Worm (Caenorhabditis elegans) whole organism, L4 larva: ENCODE results near the gene K03B4.6.
A peak's percentile ranks its signal among the peaks of the same experiment; 100 is the strongest.

Source experiments
- D1046.2 ChIP-seq: fragments of 200-800 bp; sonication (Bioruptor generic); IDR thresholded peaks from 2 replicates; pipeline ENCODE4 v1.3.6; 2022; ENCODE audit warnings: missing genetic modification characterization, missing compliant biosample characterization
- F37D6.2 ChIP-seq: sonication (generic microtip); optimal IDR thresholded peaks from 2 replicates; lab custom pipeline; 2016; ENCODE audit warnings: mild to moderate bottlenecking, missing genetic modification characterization, missing compliant biosample characterization
- T20F7.1 ChIP-seq: fragments of 200-800 bp; sonication (Bioruptor generic); optimal IDR thresholded peaks from 2 replicates; lab custom pipeline; 2018; ENCODE audit warnings: mild to moderate bottlenecking, missing genetic modification characterization, missing compliant biosample characterization
- Y105C5A.15 ChIP-seq: fragments of 200-800 bp; sonication (Bioruptor generic); IDR thresholded peaks from 2 replicates; pipeline ENCODE4 v1.3.6; 2022; ENCODE audit warnings: missing genetic modification characterization, missing compliant biosample characterization
- ZK337.2 ChIP-seq: fragments of 200-800 bp; sonication (Bioruptor generic); IDR thresholded peaks from 2 replicates; pipeline ENCODE4 v1.3.6; 2022; ENCODE audit warnings: missing genetic modification reagents, missing genetic modification characterization, missing compliant biosample characterization
- aha-1 ChIP-seq: fragments of 150-350 bp; peaks from one replicate; lab custom pipeline; 2014; ENCODE audit warnings: missing biosample characterization, missing genetic modification characterization
- aly-2 ChIP-seq: sonication (generic microtip); optimal IDR thresholded peaks from 2 replicates; lab custom pipeline; 2018; ENCODE audit warnings: missing biosample characterization, missing genetic modification characterization
- ceh-44 ChIP-seq: fragments of 200-800 bp; sonication (Bioruptor generic); IDR thresholded peaks from 2 replicates; pipeline ENCODE4 v1.3.6; 2022; ENCODE audit warnings: missing genetic modification reagents, missing genetic modification characterization, missing compliant biosample characterization
- ces-1 ChIP-seq: fragments of 150-350 bp; sonication (generic microtip); optimal IDR thresholded peaks from 4 replicates; lab custom pipeline; 2014; ENCODE audit warnings: missing biosample characterization, missing genetic modification reagents, missing genetic modification characterization
- ctbp-1 ChIP-seq: fragments of 200-800 bp; sonication (Bioruptor generic); IDR thresholded peaks from 2 replicates; pipeline ENCODE4 v1.3.6; 2022; ENCODE audit warnings: missing genetic modification reagents, missing genetic modification characterization, missing compliant biosample characterization
- daf-16 ChIP-seq, 3 experiments: sonication (generic microtip); optimal IDR thresholded peaks; 2 replicates each; lab custom pipeline; 2016 to 2017; ENCODE audit warnings: missing genetic modification characterization in 3 of 3, missing genetic modification reagents in 3 of 3, mild to moderate bottlenecking in 2 of 3, missing compliant biosample characterization in 2 of 3, missing biosample characterization in 1 of 3, moderate library complexity in 1 of 3
- daf-19 ChIP-seq: fragments of 200-800 bp; sonication (Bioruptor generic); conservative IDR thresholded peaks from 2 replicates; pipeline ENCODE4 v1.3.6; 2022; ENCODE audit warnings: missing genetic modification characterization, missing compliant biosample characterization
- daf-8 ChIP-seq: fragments of 200-800 bp; sonication (Bioruptor generic); IDR thresholded peaks from 2 replicates; pipeline ENCODE4 v1.3.6; 2022; ENCODE audit warnings: missing genetic modification characterization, missing compliant biosample characterization
- dmd-6 ChIP-seq: fragments of 200-800 bp; sonication (Bioruptor generic); IDR thresholded peaks from 2 replicates; pipeline ENCODE4 v1.3.6; 2022; ENCODE audit warnings: missing genetic modification reagents, missing genetic modification characterization, missing compliant biosample characterization
- dmd-8 ChIP-seq: fragments of 200-800 bp; sonication (Bioruptor generic); IDR thresholded peaks from 2 replicates; pipeline ENCODE4 v1.3.6; 2022; ENCODE audit warnings: missing genetic modification characterization, missing compliant biosample characterization
- dve-1 ChIP-seq: sonication (generic microtip); optimal IDR thresholded peaks from 2 replicates; lab custom pipeline; 2017; ENCODE audit warnings: antibody characterized with exemption, mild to moderate bottlenecking, missing genetic modification characterization, missing compliant biosample characterization; ENCODE audit not compliant: insufficient read depth
- egl-43 ChIP-seq: fragments of 200-800 bp; sonication (Bioruptor generic); IDR thresholded peaks from 2 replicates; pipeline ENCODE4 v1.3.6; 2022; ENCODE audit warnings: missing genetic modification reagents, missing genetic modification characterization, missing compliant biosample characterization
- hlh-11 ChIP-seq: fragments of 200-800 bp; sonication (Bioruptor generic); optimal IDR thresholded peaks from 2 replicates; lab custom pipeline; 2018; ENCODE audit warnings: mild to moderate bottlenecking, missing genetic modification characterization, missing compliant biosample characterization
- hlh-30 ChIP-seq: sonication (generic microtip); optimal IDR thresholded peaks from 2 replicates; lab custom pipeline; 2017; ENCODE audit warnings: antibody characterized with exemption, mild to moderate bottlenecking, missing genetic modification characterization, missing compliant biosample characterization; ENCODE audit not compliant: insufficient read depth
- lin-1 ChIP-seq: fragments of 200-800 bp; sonication (Bioruptor generic); IDR thresholded peaks from 2 replicates; pipeline ENCODE4 v1.3.6; 2022; ENCODE audit warnings: missing genetic modification reagents, missing genetic modification characterization, missing compliant biosample characterization
- lin-15B ChIP-seq: fragments of 150-350 bp; sonication (generic microtip); optimal IDR thresholded peaks from 3 replicates; lab custom pipeline; 2014; ENCODE audit warnings: missing biosample characterization, missing genetic modification characterization
- lin-38 ChIP-seq: fragments of 200-800 bp; sonication (Bioruptor generic); IDR thresholded peaks from 2 replicates; pipeline ENCODE4 v1.3.6; 2022; ENCODE audit warnings: missing genetic modification reagents, missing genetic modification characterization, missing compliant biosample characterization
- lir-3 ChIP-seq: sonication (generic microtip); optimal IDR thresholded peaks from 2 replicates; lab custom pipeline; 2016; ENCODE audit warnings: mild to moderate bottlenecking, missing genetic modification characterization, missing compliant biosample characterization
- lsy-2 ChIP-seq, 2 experiments: fragments of 150-350 bp in 1 of 2; sonication (generic microtip) in 1 of 2; optimal IDR thresholded peaks; 2 replicates each; lab custom pipeline; 2014 to 2017; ENCODE audit warnings: missing biosample characterization in 2 of 2, missing genetic modification characterization in 2 of 2
- mdl-1 ChIP-seq, 2 experiments: fragments of 150-350 bp in 1 of 2; sonication (generic microtip) in 1 of 2; optimal IDR thresholded peaks; 2 replicates each; lab custom pipeline; 2014 to 2017; ENCODE audit warnings: missing biosample characterization in 2 of 2, missing genetic modification characterization in 2 of 2
- mdt-29 ChIP-seq: fragments of 200-800 bp; sonication (Bioruptor generic); IDR thresholded peaks from 2 replicates; pipeline ENCODE4 v1.3.6; 2022; ENCODE audit warnings: missing genetic modification reagents, missing genetic modification characterization, missing compliant biosample characterization
- mxl-3 ChIP-seq: fragments of 200-800 bp; sonication (Bioruptor generic); optimal IDR thresholded peaks from 2 replicates; lab custom pipeline; 2018; ENCODE audit warnings: mild to moderate bottlenecking, missing genetic modification characterization, missing compliant biosample characterization
- nhr-10 ChIP-seq: fragments of 150-350 bp; optimal IDR thresholded peaks from 2 replicates; lab custom pipeline; 2014; ENCODE audit warnings: missing biosample characterization, missing genetic modification characterization
- nhr-11 ChIP-seq: fragments of 150-350 bp; optimal IDR thresholded peaks from 2 replicates; lab custom pipeline; 2014; ENCODE audit warnings: missing biosample characterization, missing genetic modification characterization
- nhr-237 ChIP-seq: sonication (generic microtip); optimal IDR thresholded peaks from 2 replicates; lab custom pipeline; 2017; ENCODE audit warnings: missing biosample characterization, missing genetic modification characterization
- nhr-25 ChIP-seq: sonication (generic microtip); optimal IDR thresholded peaks from 2 replicates; lab custom pipeline; 2017; ENCODE audit warnings: missing genetic modification characterization, mild to moderate bottlenecking, missing compliant biosample characterization, antibody characterized with exemption, moderate library complexity, borderline replicate concordance; ENCODE audit not compliant: insufficient read depth
- nhr-28 ChIP-seq: fragments of 150-350 bp; optimal IDR thresholded peaks from 2 replicates; lab custom pipeline; 2014; ENCODE audit warnings: missing biosample characterization, missing genetic modification characterization
- nhr-48 ChIP-seq: sonication (generic microtip); optimal IDR thresholded peaks from 2 replicates; lab custom pipeline; 2016; ENCODE audit warnings: mild to moderate bottlenecking, missing genetic modification characterization, missing compliant biosample characterization
- nhr-6 ChIP-seq: fragments of 150-350 bp; optimal IDR thresholded peaks from 2 replicates; lab custom pipeline; 2014; ENCODE audit warnings: missing biosample characterization, missing genetic modification characterization
- nhr-77 ChIP-seq: fragments of 150-350 bp; optimal IDR thresholded peaks from 2 replicates; lab custom pipeline; 2014; ENCODE audit warnings: missing biosample characterization, missing genetic modification characterization
- php-3 ChIP-seq: fragments of 200-800 bp; sonication (Bioruptor generic); IDR thresholded peaks from 2 replicates; pipeline ENCODE4 v1.3.6; 2022; ENCODE audit warnings: missing genetic modification reagents, missing genetic modification characterization, missing compliant biosample characterization
- pqm-1 ChIP-seq: sonication (generic microtip); optimal IDR thresholded peaks from 2 replicates; lab custom pipeline; 2017; ENCODE audit warnings: missing biosample characterization, missing genetic modification characterization
- rbr-2 ChIP-seq: sonication (generic microtip); optimal IDR thresholded peaks from 2 replicates; lab custom pipeline; 2016; ENCODE audit warnings: missing genotype, missing genetic modification characterization, missing compliant biosample characterization
- set-16 ChIP-seq: fragments of 200-800 bp; sonication (Bioruptor generic); IDR thresholded peaks from 2 replicates; pipeline ENCODE4 v1.3.6; 2022; ENCODE audit warnings: missing genetic modification reagents, missing genetic modification characterization, missing compliant biosample characterization
- unc-130 ChIP-seq: sonication (generic microtip); optimal IDR thresholded peaks from 2 replicates; lab custom pipeline; 2016; ENCODE audit warnings: missing genetic modification reagents, missing genetic modification characterization, missing compliant biosample characterization
- unc-62 ChIP-seq, 3 experiments: fragments of 150-350 bp in 1 of 3; sonication (generic microtip); optimal IDR thresholded peaks in 2 of 3; peaks in 1 of 3; 1 replicate in 1 of 3; 2 replicates in 2 of 3; lab custom pipeline; 2014 to 2017; ENCODE audit warnings: missing biosample characterization in 3 of 3, missing genetic modification characterization in 3 of 3, missing genetic modification reagents in 3 of 3, missing genotype in 1 of 3
- zag-1 ChIP-seq: fragments of 150-350 bp; optimal IDR thresholded peaks from 2 replicates; lab custom pipeline; 2014; ENCODE audit warnings: missing biosample characterization, missing genetic modification characterization
- zfp-2 ChIP-seq: sonication (generic microtip); optimal IDR thresholded peaks from 2 replicates; lab custom pipeline; 2016; ENCODE audit warnings: mild to moderate bottlenecking, missing genetic modification characterization, missing compliant biosample characterization
- zfp-3 ChIP-seq: fragments of 200-800 bp; sonication (Bioruptor generic); conservative IDR thresholded peaks from 2 replicates; pipeline ENCODE4 v1.3.6; 2022; ENCODE audit warnings: missing genetic modification reagents, missing genetic modification characterization, missing compliant biosample characterization
- zip-11 ChIP-seq: fragments of 200-800 bp; sonication (Bioruptor generic); IDR thresholded peaks from 2 replicates; pipeline ENCODE4 v1.3.6; 2022; ENCODE audit warnings: missing genetic modification characterization, missing compliant biosample characterization
- ztf-11 ChIP-seq: fragments of 150-350 bp; optimal IDR thresholded peaks from 2 replicates; lab custom pipeline; 2014; ENCODE audit warnings: missing biosample characterization, missing genetic modification characterization

Gene K03B4.6

DNA sequence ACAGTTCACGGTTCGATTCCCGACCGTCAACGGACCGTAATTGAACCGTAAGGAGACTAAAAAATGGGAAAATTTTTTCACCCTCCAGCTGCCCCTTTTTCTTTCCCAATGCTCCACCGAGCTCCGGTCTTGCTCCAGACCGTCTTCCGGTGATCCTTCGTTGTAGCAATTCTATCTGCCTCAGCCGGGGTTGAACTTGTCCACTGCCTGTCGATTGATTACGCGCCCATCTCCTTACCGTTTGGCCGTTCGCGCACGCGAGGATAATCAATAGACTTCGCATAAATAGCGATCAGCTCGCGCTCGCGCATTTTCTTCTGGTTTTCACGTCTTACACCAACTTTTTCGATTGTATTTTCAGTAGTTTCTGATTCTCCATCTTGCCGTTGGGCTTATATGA is 43.2 kb downstream of the K03B4.6 start (continued):
- TF ChIP-seq D1046.2 (GFP tag; lab: Robert Waterston, UW) (0 out of 2 replicates have a peak, but pooled peaks have one; percentile 29), set-16 (peak; percentile 58), egl-43 (GFP tag; lab: Robert Waterston, UW) (peak; percentile 95), lin-38 (GFP tag; lab: Robert Waterston, UW) (peak; percentile 77)
- TF ChIP-seq, all 104 proteins: peak for 30; not testable (repeated sequence) for 74

DNA sequence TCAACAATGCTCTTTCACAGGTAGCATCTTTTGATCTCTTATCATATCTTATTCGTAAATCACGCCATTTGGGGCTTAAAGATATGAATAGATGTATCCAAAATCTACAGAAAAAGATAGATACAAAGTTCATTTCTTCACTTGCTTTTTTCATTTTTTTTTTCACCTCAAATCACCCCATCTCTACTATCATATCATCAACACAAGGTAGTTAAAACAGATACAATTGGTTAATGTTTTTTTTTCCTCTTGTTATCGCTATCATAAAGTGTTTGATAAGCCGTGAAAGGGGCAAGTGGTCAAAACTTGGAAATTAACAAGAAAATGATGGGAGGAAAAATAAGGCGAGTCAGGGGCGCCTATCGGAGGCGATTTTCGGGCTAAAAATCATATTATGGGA is 45.7 kb downstream of the K03B4.6 start:
- TF ChIP-seq nhr-28 (peak; percentile 88), dmd-6 (peak; percentile 26; the same call in 1 of the 2 replicates), nhr-77 (peak; percentile 74), daf-16 (GFP tag; optimal IDR thresholded peaks at IDR 0.05; lab: Kevin White, UChicago) (no peak), daf-16 (tag; optimal IDR thresholded peaks at IDR 0.05; lab: Kevin White, UChicago) (peak; percentile 74), nhr-11 (tag; lab: Kevin White, UChicago) (no peak), ZK337.2 (no peak), dve-1 (tag; lab: Kevin White, UChicago) (peak; percentile 73), lin-1 (GFP tag; lab: Robert Waterston, UW) (0 out of 2 replicates have a peak, but pooled peaks have one; percentile 19), hlh-11 (tag; lab: Kevin White, UChicago) (peak; percentile 50), daf-19 (GFP tag; lab: Robert Waterston, UW) (no peak), php-3 (GFP tag; lab: Robert Waterston, UW) (peak; percentile 53; the same call in 1 of the 2 replicates), pqm-1 (tag; lab: Kevin White, UChicago) (peak; percentile 66)

DNA sequence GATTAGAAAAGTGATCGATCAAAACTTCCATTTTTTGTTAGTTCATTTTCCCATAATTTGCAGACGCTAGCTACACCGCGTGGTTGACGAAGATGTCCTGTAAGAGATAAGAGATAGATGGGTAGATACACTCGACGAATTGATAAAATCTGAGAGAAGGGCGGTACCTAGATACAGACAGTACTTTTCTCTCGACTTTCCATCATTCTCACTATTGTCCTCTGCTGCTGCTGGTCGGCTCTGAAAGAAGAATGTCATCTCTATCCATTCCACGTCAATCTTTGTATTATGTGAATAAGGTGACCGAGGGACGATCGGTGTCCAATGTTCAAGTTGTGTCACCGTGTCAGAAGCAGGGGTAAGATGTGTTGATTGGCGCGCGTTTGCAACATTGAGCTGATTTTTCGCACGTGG is 47.5 kb downstream of the K03B4.6 start, which contains the start of gene pmt-2:
Gene pmt-2, plus strand, starts transcription at position 64 of the 414 bp plus-strand sequence.
- TF ChIP-seq zfp-3 (GFP tag; lab: Robert Waterston, UW) (no peak), mdl-1 (tag; optimal IDR thresholded peaks at IDR 0.05; lab: Kevin White, UChicago) (peak in 1 of 2 experiments; percentile 23), F37D6.2 (no peak), aly-2 (tag; lab: Kevin White, UChicago) (no peak), daf-8 (GFP tag; lab: Robert Waterston, UW) (no peak), nhr-10 (no peak), dve-1 (tag; lab: Kevin White, UChicago) (peak; percentile 16), ces-1 (no peak), ceh-44 (GFP tag; lab: Robert Waterston, UW) (no peak), Y105C5A.15 (no peak), nhr-237 (no peak), unc-62 (GFP tag; optimal IDR thresholded peaks at IDR 0.05 in 1 of 2; lab: Kevin White, UChicago) (peak in 1 of 2 experiments; percentile 78), unc-62 (tag; optimal IDR thresholded peaks at IDR 0.05; lab: Kevin White, UChicago) (no peak), lin-15B (tag; lab: Kevin White, UChicago) (no peak), aha-1 (peak; percentile 2), zip-11 (GFP tag; lab: Robert Waterston, UW) (no peak), ztf-11 (tag; lab: Kevin White, UChicago) (no peak), ctbp-1 (no peak), lir-3 (tag; lab: Kevin White, UChicago) (no peak), nhr-25 (tag; lab: Kevin White, UChicago) (no peak), ZK337.2 (no peak), mxl-3 (peak; percentile 87), hlh-11 (tag; lab: Kevin White, UChicago) (peak; percentile 60), dmd-8 (GFP tag; lab: Robert Waterston, UW) (no peak), zag-1 (tag; lab: Kevin White, UChicago) (no peak), hlh-30 (tag; lab: Kevin White, UChicago) (peak; percentile 0), mdt-29 (GFP tag; lab: Robert Waterston, UW) (no peak), unc-130 (GFP tag; lab: Kevin White, UChicago) (no peak), nhr-11 (tag; lab: Kevin White, UChicago) (no peak), daf-16 (GFP tag; optimal IDR thresholded peaks at IDR 0.05; lab: Kevin White, UChicago) (no peak), daf-16 (tag; optimal IDR thresholded peaks at IDR 0.05; lab: Kevin White, UChicago) (peak; percentile 16), zfp-2 (tag; lab: Kevin White, UChicago) (no peak), lsy-2 (tag; optimal IDR thresholded peaks at IDR 0.05; lab: Kevin White, UChicago) (peak in 1 of 2 experiments; percentile 24), rbr-2 (tag; lab: Kevin White, UChicago) (no peak), nhr-48 (tag; lab: Kevin White, UChicago) (peak; percentile 44), nhr-6 (tag; lab: Kevin White, UChicago) (no peak), T20F7.1 (no peak), pqm-1 (tag; lab: Kevin White, UChicago) (peak; percentile 19)
